Worm (Caenorhabditis elegans) whole organism, late embryonic: Measurements from ENCODE around the gene eel-1.

ENCODE experiments used
- C08G9.2 ChIP-seq: sonication (generic microtip); optimal IDR thresholded peaks from 2 replicates; lab custom pipeline; 2016; ENCODE audit warnings: mild to moderate bottlenecking, missing genetic modification characterization, moderate library complexity, missing compliant biosample characterization
- C38D4.7 ChIP-seq: fragments of 200-800 bp; sonication (Bioruptor generic); optimal IDR thresholded peaks from 2 replicates; lab custom pipeline; 2018; ENCODE audit warnings: mild to moderate bottlenecking, missing genetic modification characterization, moderate library complexity, missing compliant biosample characterization
- F13H6.1 ChIP-seq: sonication (generic microtip); optimal IDR thresholded peaks from 2 replicates; lab custom pipeline; 2016; ENCODE audit warnings: missing genetic modification characterization, missing compliant biosample characterization
- K02D7.2 ChIP-seq: sonication (generic microtip); optimal IDR thresholded peaks from 2 replicates; lab custom pipeline; 2017; ENCODE audit warnings: mild to moderate bottlenecking, missing genetic modification characterization, missing compliant biosample characterization
- T23F11.4 ChIP-seq: fragments of 200-800 bp; sonication (Bioruptor generic); optimal IDR thresholded peaks from 2 replicates; lab custom pipeline; 2018; ENCODE audit warnings: mild to moderate bottlenecking, missing genetic modification characterization, missing compliant biosample characterization
- Y22D7AL.16 ChIP-seq: sonication (generic microtip); optimal IDR thresholded peaks from 2 replicates; lab custom pipeline; 2016; ENCODE audit warnings: missing genetic modification characterization, missing compliant biosample characterization
- ahr-1 ChIP-seq: sonication (generic microtip); optimal IDR thresholded peaks from 2 replicates; lab custom pipeline; 2016; ENCODE audit warnings: missing genetic modification characterization, missing compliant biosample characterization
- ceh-14 ChIP-seq: sonication (generic microtip); optimal IDR thresholded peaks from 2 replicates; lab custom pipeline; 2016; ENCODE audit warnings: missing genotype, missing genetic modification characterization, missing compliant biosample characterization
- ceh-18 ChIP-seq: sonication (generic microtip); optimal IDR thresholded peaks from 2 replicates; lab custom pipeline; 2016; ENCODE audit warnings: missing genetic modification characterization, missing compliant biosample characterization
- ceh-2 ChIP-seq: sonication (generic microtip); optimal IDR thresholded peaks from 2 replicates; lab custom pipeline; 2016; ENCODE audit warnings: missing genotype, missing genetic modification characterization, missing compliant biosample characterization
- ceh-45 ChIP-seq: fragments of 200-800 bp; sonication (Bioruptor generic); IDR thresholded peaks from 2 replicates; pipeline ENCODE4 v1.3.6; 2022; ENCODE audit warnings: missing genetic modification reagents, missing genetic modification characterization, missing compliant biosample characterization
- ceh-48 ChIP-seq: sonication (generic microtip); optimal IDR thresholded peaks from 2 replicates; lab custom pipeline; 2016; ENCODE audit warnings: missing genetic modification characterization, inconsistent platforms, missing compliant biosample characterization
- ceh-6 ChIP-seq: fragments of 200-800 bp; sonication (Bioruptor generic); optimal IDR thresholded peaks from 2 replicates; lab custom pipeline; 2018; ENCODE audit warnings: mild to moderate bottlenecking, missing genetic modification characterization, missing compliant biosample characterization
- che-1 ChIP-seq: sonication (generic microtip); optimal IDR thresholded peaks from 2 replicates; lab custom pipeline; 2016; ENCODE audit warnings: mild to moderate bottlenecking, missing genetic modification characterization, missing compliant biosample characterization
- dmd-4 ChIP-seq: sonication (generic microtip); optimal IDR thresholded peaks from 2 replicates; lab custom pipeline; 2016; ENCODE audit warnings: borderline replicate concordance, missing genetic modification characterization, missing compliant biosample characterization
- elt-4 ChIP-seq: sonication (generic microtip); optimal IDR thresholded peaks from 2 replicates; lab custom pipeline; 2016; ENCODE audit warnings: missing genetic modification characterization, missing compliant biosample characterization
- ets-4 ChIP-seq: sonication (generic microtip); optimal IDR thresholded peaks from 2 replicates; lab custom pipeline; 2016; ENCODE audit warnings: missing genetic modification characterization, missing compliant biosample characterization
- eyg-1 ChIP-seq: sonication (generic microtip); optimal IDR thresholded peaks from 2 replicates; lab custom pipeline; 2016; ENCODE audit warnings: missing genotype, missing genetic modification characterization, missing compliant biosample characterization
- fax-1 ChIP-seq: sonication (generic microtip); optimal IDR thresholded peaks from 2 replicates; lab custom pipeline; 2016; ENCODE audit warnings: missing genotype, missing genetic modification characterization, missing compliant biosample characterization
- fkh-6 ChIP-seq: sonication (generic microtip); optimal IDR thresholded peaks from 2 replicates; lab custom pipeline; 2016; ENCODE audit warnings: missing genetic modification characterization, missing compliant biosample characterization
- gmeb-2 ChIP-seq: sonication (generic microtip); optimal IDR thresholded peaks from 2 replicates; lab custom pipeline; 2016; ENCODE audit warnings: missing genetic modification characterization, inconsistent platforms, missing compliant biosample characterization
- hlh-13 ChIP-seq: fragments of 200-800 bp; sonication (Bioruptor generic); optimal IDR thresholded peaks from 2 replicates; lab custom pipeline; 2018; ENCODE audit warnings: mild to moderate bottlenecking, missing genetic modification characterization, missing compliant biosample characterization
- hlh-15 ChIP-seq: sonication (generic microtip); optimal IDR thresholded peaks from 2 replicates; lab custom pipeline; 2016; ENCODE audit warnings: missing genetic modification characterization, missing compliant biosample characterization
- hlh-30 ChIP-seq: sonication (generic microtip); optimal IDR thresholded peaks from 2 replicates; lab custom pipeline; 2017; ENCODE audit warnings: antibody characterized with exemption, missing genetic modification characterization, missing compliant biosample characterization; ENCODE audit not compliant: insufficient read depth
- hlh-6 ChIP-seq: sonication (generic microtip); optimal IDR thresholded peaks from 2 replicates; lab custom pipeline; 2016; ENCODE audit warnings: missing genotype, missing genetic modification characterization, missing compliant biosample characterization
- hlh-8 ChIP-seq: sonication (generic microtip); optimal IDR thresholded peaks from 2 replicates; lab custom pipeline; 2016; ENCODE audit warnings: missing genotype, missing genetic modification characterization, missing compliant biosample characterization
- lin-11 ChIP-seq: fragments of 200-800 bp; sonication (Bioruptor generic); optimal IDR thresholded peaks from 2 replicates; lab custom pipeline; 2018; ENCODE audit warnings: mild to moderate bottlenecking, missing genetic modification characterization, missing compliant biosample characterization
- madf-2 ChIP-seq: sonication (generic microtip); optimal IDR thresholded peaks from 2 replicates; lab custom pipeline; 2017; ENCODE audit warnings: missing genetic modification characterization, missing compliant biosample characterization
- mec-3 ChIP-seq: sonication (generic microtip); optimal IDR thresholded peaks from 2 replicates; lab custom pipeline; 2016; ENCODE audit warnings: borderline replicate concordance, missing genetic modification characterization, missing compliant biosample characterization
- nfya-1 ChIP-seq: sonication (generic microtip); optimal IDR thresholded peaks from 2 replicates; lab custom pipeline; 2017; ENCODE audit warnings: missing genetic modification characterization, mild to moderate bottlenecking, missing compliant biosample characterization, antibody characterized with exemption, moderate library complexity
- nhr-232 ChIP-seq: sonication (generic microtip); optimal IDR thresholded peaks from 2 replicates; lab custom pipeline; 2016; ENCODE audit warnings: missing genetic modification characterization, missing compliant biosample characterization
- npax-4 ChIP-seq: sonication (generic microtip); optimal IDR thresholded peaks from 2 replicates; lab custom pipeline; 2016; ENCODE audit warnings: missing genetic modification characterization, missing compliant biosample characterization
- pag-3 ChIP-seq: sonication (generic microtip); optimal IDR thresholded peaks from 2 replicates; lab custom pipeline; 2016; ENCODE audit warnings: missing compliant biosample characterization, missing genetic modification characterization, borderline replicate concordance
- pat-9 ChIP-seq: fragments of 200-800 bp; sonication (Bioruptor generic); optimal IDR thresholded peaks from 2 replicates; lab custom pipeline; 2018; ENCODE audit warnings: mild to moderate bottlenecking, missing genetic modification characterization, moderate library complexity, missing compliant biosample characterization
- pha-2 ChIP-seq: sonication (generic microtip); optimal IDR thresholded peaks from 2 replicates; lab custom pipeline; 2017; ENCODE audit warnings: mild to moderate bottlenecking, missing genetic modification characterization, missing compliant biosample characterization
- pros-1 ChIP-seq: fragments of 150-350 bp; optimal IDR thresholded peaks from 2 replicates; lab custom pipeline; 2014; ENCODE audit warnings: missing biosample characterization, missing genetic modification reagents, missing genetic modification characterization
- ref-2 ChIP-seq: sonication (generic microtip); optimal IDR thresholded peaks from 2 replicates; lab custom pipeline; 2016; ENCODE audit warnings: missing genetic modification characterization, missing compliant biosample characterization
- rnt-1 ChIP-seq: sonication (generic microtip); optimal IDR thresholded peaks from 2 replicates; lab custom pipeline; 2016; ENCODE audit warnings: missing genetic modification characterization, missing compliant biosample characterization
- sdc-2 ChIP-seq: sonication (generic microtip); optimal IDR thresholded peaks from 2 replicates; lab custom pipeline; 2016; ENCODE audit warnings: missing genotype, missing genetic modification characterization, missing compliant biosample characterization
- sox-4 ChIP-seq: sonication (generic microtip); optimal IDR thresholded peaks from 2 replicates; lab custom pipeline; 2017; ENCODE audit warnings: mild to moderate bottlenecking, missing genetic modification characterization, inconsistent platforms, missing compliant biosample characterization
- syd-9 ChIP-seq: sonication (generic microtip); optimal IDR thresholded peaks from 2 replicates; lab custom pipeline; 2016; ENCODE audit warnings: mild to moderate bottlenecking, missing genetic modification characterization, moderate library complexity, missing compliant biosample characterization
- tbx-2 ChIP-seq: sonication (generic microtip); optimal IDR thresholded peaks from 2 replicates; lab custom pipeline; 2016; ENCODE audit warnings: missing genetic modification characterization, missing compliant biosample characterization
- tbx-7 ChIP-seq: sonication (generic microtip); optimal IDR thresholded peaks from 2 replicates; lab custom pipeline; 2016; ENCODE audit warnings: missing genotype, missing genetic modification characterization, missing compliant biosample characterization
- ttx-3 ChIP-seq: sonication (generic microtip); optimal IDR thresholded peaks from 2 replicates; lab custom pipeline; 2016; ENCODE audit warnings: missing genetic modification reagents, missing genetic modification characterization, missing compliant biosample characterization
- unc-3 ChIP-seq, 2 experiments: fragments of 200-800 bp in 1 of 2; sonication (Bioruptor generic) in 1 of 2; sonication (generic microtip) in 1 of 2; conservative IDR thresholded peaks in 1 of 2; optimal IDR thresholded peaks in 1 of 2; 2 replicates each; pipeline versions ENCODE4 v1.3.6 to Lab custom; 2016 to 2022; ENCODE audit warnings: missing compliant biosample characterization in 2 of 2, missing genetic modification characterization in 2 of 2, missing genetic modification reagents in 1 of 2
- unc-42 ChIP-seq: sonication (generic microtip); optimal IDR thresholded peaks from 2 replicates; lab custom pipeline; 2016; ENCODE audit warnings: missing genotype, missing genetic modification characterization, missing compliant biosample characterization
- unc-86 ChIP-seq: sonication (generic microtip); optimal IDR thresholded peaks from 2 replicates; lab custom pipeline; 2016; ENCODE audit warnings: missing genetic modification characterization, missing compliant biosample characterization
- zip-5 ChIP-seq: sonication (generic microtip); optimal IDR thresholded peaks from 2 replicates; lab custom pipeline; 2016; ENCODE audit warnings: missing genetic modification characterization, missing compliant biosample characterization
- ztf-16 ChIP-seq: sonication (generic microtip); optimal IDR thresholded peaks from 2 replicates; lab custom pipeline; 2017; ENCODE audit warnings: missing genetic modification characterization, missing compliant biosample characterization

Gene eel-1

DNA sequence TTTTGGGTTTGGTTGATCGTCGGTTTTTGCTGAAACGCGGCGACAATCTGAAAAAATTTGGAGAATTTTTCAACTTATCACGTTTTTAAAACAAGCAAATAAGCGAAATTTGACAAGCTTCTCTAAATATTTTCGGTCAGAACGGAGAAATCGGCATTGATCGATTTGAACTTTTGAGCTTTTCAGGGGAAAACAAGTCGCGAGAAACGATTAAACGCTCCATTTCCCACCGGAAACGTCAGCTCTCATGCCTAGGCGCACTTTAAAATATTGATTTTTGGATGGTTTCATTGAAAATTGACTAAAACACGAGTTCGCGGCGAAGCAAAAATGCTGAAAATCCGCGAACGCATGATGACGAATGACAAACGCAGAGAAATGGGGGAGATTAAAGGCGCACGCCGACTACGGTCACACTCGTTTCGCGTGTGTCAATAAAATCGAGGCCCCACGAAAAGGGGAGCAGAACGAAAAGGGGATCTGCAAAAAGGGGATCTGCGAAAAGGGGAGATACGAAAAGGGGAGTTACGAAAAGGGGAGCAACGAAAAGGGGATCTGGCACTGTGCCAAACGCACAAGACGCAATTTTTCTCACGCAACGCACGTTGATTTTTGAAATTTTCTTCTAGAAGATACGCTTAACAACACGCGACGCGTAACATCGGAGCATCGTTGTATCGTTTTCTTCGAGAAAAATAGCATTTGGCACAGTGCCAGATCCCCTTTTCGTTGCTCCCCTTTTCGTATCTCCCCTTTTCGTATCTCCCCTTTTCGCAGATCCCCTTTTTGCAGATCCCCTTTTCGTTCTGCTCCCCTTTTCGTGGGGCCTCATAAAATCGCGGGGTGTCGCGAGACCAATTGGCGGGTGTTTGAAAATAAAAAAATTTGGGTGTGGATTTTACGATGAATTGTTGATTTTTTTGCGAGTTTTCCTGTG lies at the start of gene eel-1:
Gene eel-1 (minus strand): TSS at position 51 of the 937 bp plus-strand sequence.
- TF ChIP-seq unc-3 (GFP tag; conservative IDR thresholded peaks at IDR 0.05; lab: Robert Waterston, UW) (peak; percentile 86), unc-3 (tag; optimal IDR thresholded peaks at IDR 0.05; lab: Kevin White, UChicago) (peak; percentile 93), pag-3 (peak; percentile 98), tbx-7 (tag; lab: Kevin White, UChicago) (peak; percentile 99), F13H6.1 (peak; percentile 99), unc-42 (tag; lab: Kevin White, UChicago) (peak; percentile 96), hlh-6 (tag; lab: Kevin White, UChicago) (peak; percentile 92), unc-86 (tag; lab: Kevin White, UChicago) (peak; percentile 86), hlh-13 (GFP tag; lab: Kevin White, UChicago) (peak; percentile 69), mec-3 (peak; percentile 99), lin-11 (tag; lab: Kevin White, UChicago) (peak; percentile 55), madf-2 (tag; lab: Kevin White, UChicago) (peak; percentile 93), fax-1 (tag; lab: Kevin White, UChicago) (peak; percentile 98), sdc-2 (tag; lab: Kevin White, UChicago) (peak; percentile 89), ceh-2 (peak; percentile 99), zip-5 (tag; lab: Kevin White, UChicago) (peak; percentile 97), rnt-1 (peak; percentile 99), ztf-16 (tag; lab: Kevin White, UChicago) (peak; percentile 93), ceh-14 (tag; lab: Kevin White, UChicago) (peak; percentile 100), T23F11.4 (peak; percentile 72), pros-1 (tag; lab: Kevin White, UChicago) (peak; percentile 22), C08G9.2 (tag; lab: Kevin White, UChicago) (peak; percentile 100), hlh-8 (tag; lab: Kevin White, UChicago) (peak; percentile 99), dmd-4 (tag; lab: Kevin White, UChicago) (peak; percentile 99), Y22D7AL.16 (tag; lab: Kevin White, UChicago) (peak; percentile 61), nfya-1 (tag; lab: Kevin White, UChicago) (peak; percentile 71), ceh-45 (GFP tag; lab: Robert Waterston, UW) (peak; percentile 85), pat-9 (peak; percentile 65), ets-4 (tag; lab: Kevin White, UChicago) (peak; percentile 99), ceh-18 (peak; percentile 98), ahr-1 (peak; percentile 97), sox-4 (peak; percentile 59), fkh-6 (peak; percentile 92), npax-4 (tag; lab: Kevin White, UChicago) (peak; percentile 64), ref-2 (tag; lab: Kevin White, UChicago) (peak; percentile 100), K02D7.2 (tag; lab: Kevin White, UChicago) (peak; percentile 76), elt-4 (tag; lab: Kevin White, UChicago) (peak; percentile 99), gmeb-2 (tag; lab: Kevin White, UChicago) (peak; percentile 68), ceh-6 (GFP tag; lab: Kevin White, UChicago) (peak; percentile 79), che-1 (tag; lab: Kevin White, UChicago) (peak; percentile 48), C38D4.7 (GFP tag; lab: Kevin White, UChicago) (peak; percentile 68), hlh-15 (tag; lab: Kevin White, UChicago) (peak; percentile 84), syd-9 (peak; percentile 98), pha-2 (tag; lab: Kevin White, UChicago) (peak; percentile 83), ceh-48 (tag; lab: Kevin White, UChicago) (peak; percentile 52), hlh-30 (tag; lab: Kevin White, UChicago) (peak; percentile 37), tbx-2 (tag; lab: Kevin White, UChicago) (peak; percentile 100), nhr-232 (tag; lab: Kevin White, UChicago) (peak; percentile 67), eyg-1 (tag; lab: Kevin White, UChicago) (peak; percentile 91), ttx-3 (tag; lab: Kevin White, UChicago) (peak; percentile 36)
